Fruit fly (Drosophila melanogaster): ENCODE results near the gene wol.

dm6 chr2L:8277561-8278201 is 25.1 kb downstream of the wol start:
- TF ChIP-seq CG11762 (GFP tag; optimal IDR thresholded peaks at IDR 0.05; ENCODE audit: insufficient read depth) (peak; percentile 98), dsx (GFP tag; optimal IDR thresholded peaks at IDR 0.05; ENCODE audit: poor library complexity, severe bottlenecking) (peak; percentile 96), net (GFP tag; optimal IDR thresholded peaks at IDR 0.05) (peak; percentile 99), CG15336 (GFP tag; IDR thresholded peaks at IDR 0.05) (peak; percentile 100), Sox102F (GFP tag; optimal IDR thresholded peaks at IDR 0.05) (peak; percentile 99), salr (GFP tag; optimal IDR thresholded peaks at IDR 0.05) (peak; percentile 88 to 98), achi (GFP tag; optimal IDR thresholded peaks at IDR 0.05) (peak; percentile 99), Lpt (GFP tag; optimal IDR thresholded peaks at IDR 0.05) (peak; percentile 99)

All from whole organism, prepupa.